Worm (Caenorhabditis elegans) whole organism, L1 larva: ENCODE measurements around the gene M04D8.5.

Experiments
- C16A3.4 ChIP-seq: fragments of 150-350 bp; optimal IDR thresholded peaks from 2 replicates; lab custom pipeline; 2014; ENCODE audit warnings: missing biosample characterization, missing genetic modification characterization
- C34B4.2 ChIP-seq: sonication (generic microtip); optimal IDR thresholded peaks from 2 replicates; lab custom pipeline; 2017; ENCODE audit warnings: mild to moderate bottlenecking, missing genetic modification characterization, missing compliant biosample characterization
- aha-1 ChIP-seq: fragments of 150-350 bp; optimal IDR thresholded peaks from 2 replicates; lab custom pipeline; 2014; ENCODE audit warnings: missing biosample characterization, missing genetic modification characterization
- alr-1 ChIP-seq: fragments of 200-800 bp; sonication (Bioruptor generic); optimal IDR thresholded peaks from 2 replicates; lab custom pipeline; 2018; ENCODE audit warnings: borderline replicate concordance, mild to moderate bottlenecking, missing genetic modification characterization, missing compliant biosample characterization
- ama-1 ChIP-seq: fragments of 150-350 bp; optimal IDR thresholded peaks from 2 replicates; lab custom pipeline; 2014
- ceh-8 ChIP-seq: fragments of 200-800 bp; sonication (Bioruptor generic); optimal IDR thresholded peaks from 2 replicates; lab custom pipeline; 2018; ENCODE audit warnings: mild to moderate bottlenecking, missing genetic modification characterization, moderate library complexity, missing compliant biosample characterization
- ceh-88 ChIP-seq: fragments of 200-800 bp; sonication (Bioruptor generic); IDR thresholded peaks from 2 replicates; pipeline ENCODE4 v1.3.6; 2022; ENCODE audit warnings: missing genetic modification characterization, missing compliant biosample characterization
- ceh-90 ChIP-seq: sonication (generic microtip); optimal IDR thresholded peaks from 2 replicates; lab custom pipeline; 2016; ENCODE audit warnings: missing genetic modification characterization, missing compliant biosample characterization
- efl-1 ChIP-seq, 4 experiments: fragments of 150-350 bp; optimal IDR thresholded peaks in 3 of 4; peaks in 1 of 4; 1 replicate in 1 of 4; 2 replicates in 3 of 4; lab custom pipeline; 2014; ENCODE audit warnings: missing biosample characterization in 2 of 4, missing genetic modification characterization in 2 of 4, missing genetic modification reagents in 2 of 4
- egl-13 ChIP-seq: sonication (generic microtip); optimal IDR thresholded peaks from 2 replicates; lab custom pipeline; 2016; ENCODE audit warnings: missing genotype, missing genetic modification reagents, missing genetic modification characterization, missing compliant biosample characterization
- egl-27 ChIP-seq, 2 experiments: fragments of 150-350 bp in 1 of 2; sonication (generic microtip); optimal IDR thresholded peaks; 3 replicates each; lab custom pipeline; 2017 to 2018; ENCODE audit warnings: missing biosample characterization in 2 of 2, missing genetic modification characterization in 2 of 2, missing genetic modification reagents in 2 of 2
- elt-3 ChIP-seq, 6 experiments: fragments of 150-350 bp in 1 of 6; sonication (generic microtip); optimal IDR thresholded peaks; 2 replicates each; lab custom pipeline; 2017 to 2018; ENCODE audit warnings: missing biosample characterization in 6 of 6, missing genetic modification characterization in 6 of 6, inconsistent platforms in 1 of 6
- ets-5 ChIP-seq: fragments of 200-800 bp; sonication (Bioruptor generic); IDR thresholded peaks from 2 replicates; pipeline ENCODE4 v1.3.6; 2022; ENCODE audit warnings: missing genetic modification characterization, missing compliant biosample characterization
- fkh-8 ChIP-seq: sonication (generic microtip); optimal IDR thresholded peaks from 2 replicates; lab custom pipeline; 2016; ENCODE audit warnings: mild to moderate bottlenecking, missing genetic modification characterization, missing compliant biosample characterization
- hlh-4 ChIP-seq: sonication (generic microtip); optimal IDR thresholded peaks from 2 replicates; lab custom pipeline; 2016; ENCODE audit warnings: mild to moderate bottlenecking, missing genetic modification characterization, missing compliant biosample characterization
- hpl-2 ChIP-seq: fragments of 150-350 bp; optimal IDR thresholded peaks from 2 replicates; lab custom pipeline; 2014; ENCODE audit warnings: missing biosample characterization, missing genetic modification reagents, missing genetic modification characterization
- lin-14 ChIP-seq: fragments of 200-800 bp; sonication (Bioruptor generic); optimal IDR thresholded peaks from 2 replicates; lab custom pipeline; 2018; ENCODE audit warnings: mild to moderate bottlenecking, missing genetic modification characterization, moderate library complexity, missing compliant biosample characterization
- lin-15B ChIP-seq: fragments of 150-350 bp; sonication (generic microtip); optimal IDR thresholded peaks from 3 replicates; lab custom pipeline; 2014; ENCODE audit warnings: missing biosample characterization, missing genetic modification characterization
- lin-35 ChIP-seq, 2 experiments: fragments of 150-350 bp; optimal IDR thresholded peaks; 2 replicates each; lab custom pipeline; 2014; ENCODE audit warnings: missing biosample characterization in 2 of 2, missing genetic modification characterization in 2 of 2, missing genetic modification reagents in 2 of 2
- lir-3 ChIP-seq: sonication (generic microtip); optimal IDR thresholded peaks from 2 replicates; lab custom pipeline; 2016; ENCODE audit warnings: mild to moderate bottlenecking, missing genetic modification characterization, moderate library complexity, missing compliant biosample characterization; ENCODE audit not compliant: poor library complexity
- lsy-2 ChIP-seq, 2 experiments: fragments of 150-350 bp; optimal IDR thresholded peaks; 2 replicates each; lab custom pipeline; 2014; ENCODE audit warnings: missing biosample characterization in 2 of 2, missing genetic modification characterization in 2 of 2
- mdl-1 ChIP-seq, 2 experiments: fragments of 150-350 bp; optimal IDR thresholded peaks; 2 replicates each; lab custom pipeline; 2014 to 2017; ENCODE audit warnings: missing biosample characterization in 2 of 2, missing genetic modification characterization in 2 of 2, inconsistent platforms in 1 of 2
- nhr-11 ChIP-seq: fragments of 150-350 bp; optimal IDR thresholded peaks from 2 replicates; lab custom pipeline; 2014; ENCODE audit warnings: missing biosample characterization, missing genetic modification characterization
- nhr-76 ChIP-seq: sonication (generic microtip); optimal IDR thresholded peaks from 2 replicates; lab custom pipeline; 2017; ENCODE audit warnings: missing biosample characterization, missing genetic modification characterization
- nhr-84 ChIP-seq: sonication (generic microtip); optimal IDR thresholded peaks from 2 replicates; lab custom pipeline; 2017; ENCODE audit warnings: missing biosample characterization, missing genetic modification characterization
- nhr-90 ChIP-seq: sonication (generic microtip); optimal IDR thresholded peaks from 2 replicates; lab custom pipeline; 2016; ENCODE audit warnings: mild to moderate bottlenecking, missing genetic modification characterization, missing compliant biosample characterization; ENCODE audit not compliant: poor library complexity
- pax-3 ChIP-seq: fragments of 200-800 bp; sonication (Bioruptor generic); optimal IDR thresholded peaks from 2 replicates; lab custom pipeline; 2018; ENCODE audit warnings: mild to moderate bottlenecking, missing genetic modification characterization, moderate library complexity, missing compliant biosample characterization
- rnt-1 ChIP-seq: sonication (generic microtip); optimal IDR thresholded peaks from 2 replicates; lab custom pipeline; 2016; ENCODE audit warnings: mild to moderate bottlenecking, missing genetic modification characterization, moderate library complexity, missing compliant biosample characterization
- snpc-4 ChIP-seq: fragments of 150-350 bp; optimal IDR thresholded peaks from 2 replicates; lab custom pipeline; 2014; ENCODE audit warnings: missing biosample characterization, missing genetic modification characterization
- snu-23 ChIP-seq: sonication (generic microtip); optimal IDR thresholded peaks from 2 replicates; lab custom pipeline; 2016; ENCODE audit warnings: missing genetic modification characterization, missing compliant biosample characterization
- sptf-1 ChIP-seq: fragments of 150-350 bp; optimal IDR thresholded peaks from 2 replicates; lab custom pipeline; 2014; ENCODE audit warnings: missing biosample characterization, missing genetic modification characterization
- unc-130 ChIP-seq: fragments of 150-350 bp; optimal IDR thresholded peaks from 2 replicates; lab custom pipeline; 2017; ENCODE audit warnings: missing biosample characterization, missing genetic modification characterization, inconsistent platforms
- unc-86 ChIP-seq: sonication (generic microtip); optimal IDR thresholded peaks from 2 replicates; lab custom pipeline; 2016; ENCODE audit warnings: missing genetic modification characterization, missing compliant biosample characterization
- unc-98 ChIP-seq: fragments of 200-800 bp; sonication (Bioruptor generic); IDR thresholded peaks from 2 replicates; pipeline ENCODE4 v1.3.6; 2022; ENCODE audit warnings: missing genetic modification characterization, missing compliant biosample characterization
- zip-4 ChIP-seq: fragments of 200-800 bp; sonication (Bioruptor generic); optimal IDR thresholded peaks from 2 replicates; lab custom pipeline; 2018; ENCODE audit warnings: mild to moderate bottlenecking, missing genetic modification characterization, moderate library complexity, missing compliant biosample characterization
- ztf-4 ChIP-seq: fragments of 150-350 bp; optimal IDR thresholded peaks from 2 replicates; lab custom pipeline; 2014; ENCODE audit warnings: missing biosample characterization, missing genetic modification characterization

M04D8.5 gene

ce11 chrIII:10033881-10034280, 768 bp upstream of the M04D8.5 start, which contains the start of gene M04D8.8:
Gene M04D8.8 (plus strand): TSS chrIII:10034181.
- TF ChIP-seq egl-13 (no peak), nhr-90 (tag; lab: Kevin White, UChicago) (no peak)

- TF ChIP-seq egl-27 (tag; optimal IDR thresholded peaks at IDR 0.05; lab: Kevin White, UChicago), result no peak
- TF ChIP-seq ceh-8, result peak; percentile 60
Observed at ce11 chrIII:10030549-10030948, 2.6 kb downstream of the M04D8.5 start, which contains the start of gene M04D8.4. Gene M04D8.4 (minus strand): TSS chrIII:10030649.

ce11 chrIII:10027947-10028346, 5.2 kb downstream of the M04D8.5 start, which contains the start of gene ins-23:
Gene ins-23 (plus strand): TSS chrIII:10028247.
- TF ChIP-seq alr-1 (tag; lab: Kevin White, UChicago), result no peak
- TF ChIP-seq elt-3 (tag; optimal IDR thresholded peaks at IDR 0.05; lab: Kevin White, UChicago), result no peak
- no peak for TF ChIP-seq nhr-76 (tag; lab: Kevin White, UChicago)
- TF ChIP-seq ztf-4 (tag; lab: Kevin White, UChicago), result no peak
- TF ChIP-seq sptf-1 (tag; lab: Kevin White, UChicago), result no peak
- TF ChIP-seq pax-3 (tag; lab: Kevin White, UChicago), result no peak
- TF ChIP-seq zip-4 (GFP tag; lab: Kevin White, UChicago), result no peak
- TF ChIP-seq C34B4.2 (tag; lab: Kevin White, UChicago), result no peak
- no peak for TF ChIP-seq nhr-11 (tag; lab: Kevin White, UChicago)
- no peak for TF ChIP-seq nhr-90 (tag; lab: Kevin White, UChicago)
- TF ChIP-seq unc-86 (tag; lab: Kevin White, UChicago), result no peak
- no peak for TF ChIP-seq ceh-90 (tag; lab: Kevin White, UChicago)
- TF ChIP-seq egl-13, result no peak
- TF ChIP-seq hpl-2 (GFP tag; lab: Kevin White, UChicago), result no peak
- no peak for TF ChIP-seq snpc-4 (tag; lab: Kevin White, UChicago)
- TF ChIP-seq lin-35 (GFP tag; optimal IDR thresholded peaks at IDR 0.05; lab: Kevin White, UChicago), result no peak
- no peak for TF ChIP-seq lsy-2 (tag; optimal IDR thresholded peaks at IDR 0.05; lab: Kevin White, UChicago)
- no peak for TF ChIP-seq C16A3.4 (tag; lab: Kevin White, UChicago)

ce11 chrIII:10025989-10026388, 7.1 kb downstream of the M04D8.5 start, which contains the start of gene ins-22:
Gene ins-22 (plus strand): TSS chrIII:10026289.
- no peak for TF ChIP-seq ceh-88 (GFP tag; lab: Robert Waterston, UW)
- TF ChIP-seq lin-15B (tag; lab: Kevin White, UChicago), result no peak
- TF ChIP-seq ztf-4 (tag; lab: Kevin White, UChicago), result no peak

- TF ChIP-seq unc-130 (tag; lab: Kevin White, UChicago) (no peak), hlh-4 (tag; lab: Kevin White, UChicago) (no peak), ceh-90 (tag; lab: Kevin White, UChicago) (no peak), efl-1 (optimal IDR thresholded peaks at IDR 0.05; lab: Kevin White, UChicago) (no peak), efl-1 (GFP tag; optimal IDR thresholded peaks at IDR 0.05 in 1 of 2; lab: Kevin White, UChicago) (no peak)
Observed at ce11 chrIII:10023452-10023851, 9.7 kb downstream of the M04D8.5 start, which contains the start of gene ins-21. Gene ins-21 (plus strand): TSS chrIII:10023752.

- TF ChIP-seq unc-130 (tag; lab: Kevin White, UChicago) (no peak), lin-15B (tag; lab: Kevin White, UChicago) (no peak), ama-1 (no peak), mdl-1 (tag; optimal IDR thresholded peaks at IDR 0.05; lab: Kevin White, UChicago) (no peak), fkh-8 (tag; lab: Kevin White, UChicago) (peak; percentile 6), lir-3 (no peak), rnt-1 (tag; lab: Kevin White, UChicago) (no peak), ets-5 (GFP tag; lab: Robert Waterston, UW) (no peak), snu-23 (GFP tag; lab: Kevin White, UChicago) (no peak), pax-3 (tag; lab: Kevin White, UChicago) (no peak), ceh-8 (peak; percentile 43), lin-14 (no peak), snpc-4 (tag; lab: Kevin White, UChicago) (peak; percentile 25), unc-98 (GFP tag; lab: Robert Waterston, UW) (no peak), aha-1 (tag; lab: Kevin White, UChicago) (no peak), nhr-84 (tag; lab: Kevin White, UChicago) (no peak)
Observed at ce11 chrIII:10018007-10018406, 15.1 kb downstream of the M04D8.5 start.
